Worm (Caenorhabditis elegans) whole organism, young adult: ENCODE data around the gene gcy-33.

Experiments
- B0035.1 ChIP-seq: sonication (generic microtip); optimal IDR thresholded peaks from 2 replicates; lab custom pipeline; 2016; ENCODE audit warnings: missing genetic modification characterization, mild to moderate bottlenecking, missing compliant biosample characterization, missing genotype, missing genetic modification reagents
- B0261.1 ChIP-seq: sonication (generic microtip); optimal IDR thresholded peaks from 2 replicates; lab custom pipeline; 2016; ENCODE audit warnings: mild to moderate bottlenecking, missing genetic modification characterization, moderate library complexity, missing compliant biosample characterization
- ZK185.1 ChIP-seq: sonication (generic microtip); optimal IDR thresholded peaks from 2 replicates; lab custom pipeline; 2016; ENCODE audit warnings: mild to moderate bottlenecking, missing genetic modification characterization, missing compliant biosample characterization; ENCODE audit not compliant: poor library complexity, severe bottlenecking
- dpff-1 ChIP-seq: sonication (generic microtip); optimal IDR thresholded peaks from 2 replicates; lab custom pipeline; 2017; ENCODE audit warnings: mild to moderate bottlenecking, missing genetic modification characterization, missing compliant biosample characterization
- egl-18 ChIP-seq: fragments of 200-800 bp; sonication (Bioruptor generic); IDR thresholded peaks from 2 replicates; pipeline ENCODE4 v1.3.6; 2022; ENCODE audit warnings: missing genetic modification reagents, missing genetic modification characterization, missing compliant biosample characterization
- ekl-4 ChIP-seq: fragments of 200-800 bp; sonication (Bioruptor generic); IDR thresholded peaks from 2 replicates; pipeline ENCODE4 v1.3.6; 2022; ENCODE audit warnings: missing genetic modification reagents, missing genetic modification characterization, missing compliant biosample characterization
- nhr-80 ChIP-seq: sonication (generic microtip); optimal IDR thresholded peaks from 2 replicates; lab custom pipeline; 2016; ENCODE audit warnings: missing genetic modification characterization, missing compliant biosample characterization
- pbrm-1 ChIP-seq: fragments of 200-800 bp; sonication (Bioruptor generic); IDR thresholded peaks from 2 replicates; pipeline ENCODE4 v1.3.6; 2022; ENCODE audit warnings: missing genetic modification reagents, missing genetic modification characterization, missing compliant biosample characterization
- unc-130 ChIP-seq: sonication (generic microtip); optimal IDR thresholded peaks from 2 replicates; lab custom pipeline; 2016; ENCODE audit warnings: missing genetic modification reagents, missing genetic modification characterization, missing compliant biosample characterization

DNA sequence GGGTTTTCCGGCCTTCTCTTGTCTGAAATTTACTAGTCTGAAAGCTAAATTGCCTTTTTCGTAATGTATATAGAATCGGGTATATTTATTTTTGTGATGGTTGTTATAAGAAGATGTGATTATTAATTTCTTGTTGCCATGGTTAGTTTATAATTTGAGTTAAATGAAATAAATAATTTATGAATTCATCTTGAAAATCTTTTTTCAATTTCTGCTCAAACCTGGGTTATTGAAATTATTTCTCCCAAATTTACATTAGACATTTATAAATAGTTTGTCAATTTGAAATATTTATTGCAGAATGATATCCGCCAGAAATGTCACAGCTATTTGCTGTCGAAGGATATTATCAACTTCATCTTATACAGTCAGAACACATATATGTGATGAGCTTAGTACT is 46.8 kb upstream of the gcy-33 start, which contains the start of gene dars-2:
- TF ChIP-seq egl-18 (GFP tag; lab: Robert Waterston, UW) (no peak), B0035.1 (tag; lab: Kevin White, UChicago) (no peak), ZK185.1 (tag; lab: Kevin White, UChicago) (no peak), nhr-80 (tag; lab: Kevin White, UChicago) (no peak), B0261.1 (tag; lab: Kevin White, UChicago) (no peak), dpff-1 (no peak), pbrm-1 (GFP tag; lab: Robert Waterston, UW) (no peak), ekl-4 (GFP tag; lab: Robert Waterston, UW) (no peak), unc-130 (GFP tag; lab: Kevin White, UChicago) (no peak)
